Worm (Caenorhabditis elegans) whole organism, mixed stage, embryonic: ENCODE measurements around the gene str-150.
A peak's percentile ranks its signal among the peaks of the same experiment; 100 is the strongest.

Experiments used
- M03D4.4 ChIP-seq: sonication (generic microtip); optimal IDR thresholded peaks from 2 replicates; lab custom pipeline; 2017; ENCODE audit warnings: mild to moderate bottlenecking, missing genetic modification characterization, missing compliant biosample characterization
- bed-3 ChIP-seq: fragments of 200-800 bp; sonication (Bioruptor generic); optimal IDR thresholded peaks from 3 replicates; lab custom pipeline; 2018; ENCODE audit warnings: mild to moderate bottlenecking, missing genetic modification characterization, moderate library complexity, missing compliant biosample characterization
- blmp-1 ChIP-seq: fragments of 150-350 bp; optimal IDR thresholded peaks from 2 replicates; lab custom pipeline; 2014; ENCODE audit warnings: missing biosample characterization, missing genetic modification characterization
- ceh-39 ChIP-seq: fragments of 150-350 bp; optimal IDR thresholded peaks from 2 replicates; lab custom pipeline; 2014; ENCODE audit warnings: missing biosample characterization, missing genetic modification characterization
- ceh-43 ChIP-seq: fragments of 200-800 bp; sonication (Bioruptor generic); optimal IDR thresholded peaks from 2 replicates; lab custom pipeline; 2018; ENCODE audit warnings: mild to moderate bottlenecking, missing genetic modification characterization, moderate library complexity, missing compliant biosample characterization
- ceh-83 ChIP-seq: fragments of 200-800 bp; sonication (Bioruptor generic); optimal IDR thresholded peaks from 2 replicates; lab custom pipeline; 2018; ENCODE audit warnings: mild to moderate bottlenecking, missing genetic modification characterization, missing compliant biosample characterization
- ces-1 ChIP-seq: fragments of 150-350 bp; optimal IDR thresholded peaks from 2 replicates; lab custom pipeline; 2014; ENCODE audit warnings: missing biosample characterization, missing genetic modification reagents, missing genetic modification characterization
- cnd-1 ChIP-seq: fragments of 200-800 bp; sonication (Bioruptor generic); optimal IDR thresholded peaks from 2 replicates; lab custom pipeline; 2018; ENCODE audit warnings: mild to moderate bottlenecking, missing genetic modification characterization, missing compliant biosample characterization
- drap-1 ChIP-seq: fragments of 200-800 bp; sonication (Bioruptor generic); optimal IDR thresholded peaks from 3 replicates; lab custom pipeline; 2018; ENCODE audit warnings: mild to moderate bottlenecking, missing genetic modification characterization, missing compliant biosample characterization
- elt-1 ChIP-seq: sonication (generic microtip); optimal IDR thresholded peaks from 2 replicates; lab custom pipeline; 2017; ENCODE audit warnings: missing genetic modification characterization, mild to moderate bottlenecking, missing compliant biosample characterization, antibody characterized with exemption, moderate library complexity, borderline replicate concordance; ENCODE audit not compliant: insufficient read depth
- elt-3 ChIP-seq: fragments of 150-350 bp; optimal IDR thresholded peaks from 2 replicates; lab custom pipeline; 2014; ENCODE audit warnings: missing biosample characterization, missing genetic modification characterization
- flh-1 ChIP-seq: fragments of 200-800 bp; sonication (Bioruptor generic); optimal IDR thresholded peaks from 2 replicates; lab custom pipeline; 2018; ENCODE audit warnings: mild to moderate bottlenecking, missing genetic modification characterization, moderate library complexity, missing compliant biosample characterization
- ham-2 ChIP-seq: fragments of 200-800 bp; sonication (Bioruptor generic); optimal IDR thresholded peaks from 2 replicates; lab custom pipeline; 2018; ENCODE audit warnings: mild to moderate bottlenecking, missing genetic modification characterization, missing compliant biosample characterization
- hlh-1 ChIP-seq: fragments of 150-350 bp; optimal IDR thresholded peaks from 2 replicates; lab custom pipeline; 2014; ENCODE audit warnings: missing biosample characterization, missing genetic modification reagents, missing genetic modification characterization
- lin-13 ChIP-seq: fragments of 150-350 bp; optimal IDR thresholded peaks from 2 replicates; lab custom pipeline; 2014; ENCODE audit warnings: missing biosample characterization, missing genetic modification characterization
- lin-32 ChIP-seq: fragments of 200-800 bp; sonication (Bioruptor generic); optimal IDR thresholded peaks from 2 replicates; lab custom pipeline; 2018; ENCODE audit warnings: mild to moderate bottlenecking, missing genetic modification characterization, missing compliant biosample characterization
- lsy-2 ChIP-seq: fragments of 150-350 bp; optimal IDR thresholded peaks from 2 replicates; lab custom pipeline; 2014; ENCODE audit warnings: missing biosample characterization, missing genetic modification characterization
- mab-5 ChIP-seq: fragments of 150-350 bp; optimal IDR thresholded peaks from 2 replicates; lab custom pipeline; 2014; ENCODE audit warnings: missing biosample characterization, missing genetic modification characterization
- mep-1 ChIP-seq: fragments of 150-350 bp; optimal IDR thresholded peaks from 2 replicates; lab custom pipeline; 2017; ENCODE audit warnings: missing biosample characterization, missing genetic modification reagents, missing genetic modification characterization, inconsistent platforms
- mls-2 ChIP-seq: sonication (generic microtip); optimal IDR thresholded peaks from 2 replicates; lab custom pipeline; 2016; ENCODE audit warnings: mild to moderate bottlenecking, missing genetic modification characterization, moderate library complexity, missing compliant biosample characterization
- nhr-12 ChIP-seq: fragments of 150-350 bp; optimal IDR thresholded peaks from 2 replicates; lab custom pipeline; 2014; ENCODE audit warnings: missing biosample characterization, missing genetic modification characterization
- nhr-2 ChIP-seq: fragments of 150-350 bp; optimal IDR thresholded peaks from 2 replicates; lab custom pipeline; 2014; ENCODE audit warnings: missing biosample characterization, missing genetic modification characterization
- nhr-237 ChIP-seq: fragments of 150-350 bp; optimal IDR thresholded peaks from 2 replicates; lab custom pipeline; 2014; ENCODE audit warnings: missing biosample characterization, missing genetic modification characterization
- nhr-28 ChIP-seq: fragments of 150-350 bp; optimal IDR thresholded peaks from 2 replicates; lab custom pipeline; 2014; ENCODE audit warnings: missing biosample characterization, missing genetic modification characterization
- nhr-76 ChIP-seq: sonication (generic microtip); optimal IDR thresholded peaks from 2 replicates; lab custom pipeline; 2017; ENCODE audit warnings: missing biosample characterization, missing genetic modification characterization
- pha-4 ChIP-seq: fragments of 150-350 bp; optimal IDR thresholded peaks from 2 replicates; lab custom pipeline; 2018; ENCODE audit warnings: missing biosample characterization, missing genetic modification reagents, missing genetic modification characterization
- sem-2 ChIP-seq: fragments of 200-800 bp; sonication (Bioruptor generic); optimal IDR thresholded peaks from 2 replicates; lab custom pipeline; 2018; ENCODE audit warnings: mild to moderate bottlenecking, missing genetic modification characterization, missing compliant biosample characterization
- snpc-4 ChIP-seq: fragments of 150-350 bp; optimal IDR thresholded peaks from 2 replicates; lab custom pipeline; 2014; ENCODE audit warnings: missing biosample characterization, missing genetic modification characterization
- sptf-1 ChIP-seq: sonication (generic microtip); optimal IDR thresholded peaks from 2 replicates; lab custom pipeline; 2017; ENCODE audit warnings: mild to moderate bottlenecking, missing genetic modification characterization, moderate library complexity, missing compliant biosample characterization
- tbx-8 ChIP-seq: fragments of 200-800 bp; sonication (Bioruptor generic); optimal IDR thresholded peaks from 2 replicates; lab custom pipeline; 2018; ENCODE audit warnings: mild to moderate bottlenecking, missing genetic modification characterization, moderate library complexity, missing compliant biosample characterization
- unc-120 ChIP-seq: sonication (generic microtip); optimal IDR thresholded peaks from 2 replicates; lab custom pipeline; 2017; ENCODE audit warnings: missing genetic modification characterization, missing compliant biosample characterization; ENCODE audit not compliant: poor library complexity, severe bottlenecking
- unc-39 ChIP-seq: fragments of 150-350 bp; optimal IDR thresholded peaks from 2 replicates; lab custom pipeline; 2014; ENCODE audit warnings: missing biosample characterization, missing genetic modification characterization
- unc-62 ChIP-seq: fragments of 150-350 bp; optimal IDR thresholded peaks from 2 replicates; lab custom pipeline; 2014; ENCODE audit warnings: missing biosample characterization, missing genetic modification reagents, missing genetic modification characterization
- zip-8 ChIP-seq: fragments of 150-350 bp; optimal IDR thresholded peaks from 2 replicates; lab custom pipeline; 2014; ENCODE audit warnings: missing biosample characterization, missing genetic modification characterization
- ztf-11 ChIP-seq: fragments of 150-350 bp; optimal IDR thresholded peaks from 2 replicates; lab custom pipeline; 2014; ENCODE audit warnings: missing biosample characterization, missing genetic modification characterization

Gene str-150

DNA sequence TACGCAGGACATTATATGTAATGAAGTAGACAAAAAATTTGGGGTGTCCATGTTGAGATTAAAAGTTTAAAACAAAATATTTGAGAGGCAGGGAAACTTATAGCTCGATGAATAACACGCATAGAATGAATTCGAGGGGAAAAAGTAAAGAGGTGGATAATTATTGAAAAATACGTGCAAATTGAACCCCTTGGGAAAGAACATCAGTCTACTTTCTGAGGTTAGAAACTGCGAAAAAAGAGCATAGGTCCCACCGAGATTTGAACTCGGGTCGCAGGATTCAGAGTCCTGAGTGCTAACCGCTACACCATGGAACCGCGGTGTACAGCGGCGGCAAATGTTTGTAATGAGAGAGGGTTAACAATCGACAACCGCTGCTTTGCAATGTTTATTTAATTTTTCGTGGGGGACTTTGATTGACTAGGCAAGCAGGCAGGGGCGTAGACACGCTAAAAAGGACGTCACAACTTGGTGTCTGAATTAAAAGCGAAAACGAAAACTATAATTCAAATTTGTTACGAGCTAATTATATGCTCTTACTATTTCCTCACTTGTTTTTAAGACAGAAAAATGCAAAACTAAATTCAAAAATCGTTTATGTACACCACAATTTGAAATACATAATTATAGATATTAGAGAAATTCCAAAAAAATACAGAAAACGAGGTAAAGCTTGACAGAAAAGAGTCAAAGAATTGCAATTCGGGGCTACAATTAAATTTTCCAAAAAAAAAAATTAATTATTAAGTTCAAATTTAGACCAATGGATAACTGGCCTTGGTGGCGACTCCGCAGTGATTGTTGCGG, 9.1 kb downstream of the str-150 start, which contains the start of gene srh-269:
srh-269 (minus strand) TSS at position 51 of the 807 bp plus-strand sequence.
- TF ChIP-seq unc-39 (tag; lab: Kevin White, UChicago) (no peak), lsy-2 (tag; lab: Kevin White, UChicago) (no peak), unc-120 (tag; lab: Kevin White, UChicago) (peak; percentile 71), sem-2 (peak; percentile 57), snpc-4 (tag; lab: Kevin White, UChicago) (no peak), mep-1 (no peak), hlh-1 (tag; lab: Kevin White, UChicago) (no peak), bed-3 (GFP tag; lab: Kevin White, UChicago) (peak; percentile 52), mab-5 (tag; lab: Kevin White, UChicago) (no peak), M03D4.4 (peak; percentile 74), tbx-8 (no peak), elt-3 (tag; lab: Kevin White, UChicago) (no peak), ces-1 (GFP tag; lab: Kevin White, UChicago) (no peak), elt-1 (no peak), nhr-28 (tag; lab: Kevin White, UChicago) (no peak), drap-1 (GFP tag; lab: Kevin White, UChicago) (peak; percentile 79), nhr-76 (tag; lab: Kevin White, UChicago) (no peak), nhr-237 (tag; lab: Kevin White, UChicago) (no peak), flh-1 (peak; percentile 49), sptf-1 (tag; lab: Kevin White, UChicago) (peak; percentile 81), ztf-11 (tag; lab: Kevin White, UChicago) (peak; percentile 37), nhr-12 (tag; lab: Kevin White, UChicago) (no peak), mls-2 (tag; lab: Kevin White, UChicago) (peak; percentile 71), lin-13 (tag; lab: Kevin White, UChicago) (no peak), pha-4 (tag; lab: Kevin White, UChicago) (no peak), nhr-2 (tag; lab: Kevin White, UChicago) (no peak), cnd-1 (peak; percentile 75), ham-2 (GFP tag; lab: Kevin White, UChicago) (peak; percentile 54), unc-62 (GFP tag; lab: Kevin White, UChicago) (no peak), blmp-1 (tag; lab: Kevin White, UChicago) (no peak), ceh-39 (tag; lab: Kevin White, UChicago) (no peak), lin-32 (GFP tag; lab: Kevin White, UChicago) (peak; percentile 58), zip-8 (no peak), ceh-83 (GFP tag; lab: Kevin White, UChicago) (peak; percentile 73), ceh-43 (GFP tag; lab: Kevin White, UChicago) (peak; percentile 59)

- no peak for TF ChIP-seq ceh-43 (GFP tag; lab: Kevin White, UChicago)
- no peak for TF ChIP-seq pha-4 (tag; lab: Kevin White, UChicago)
- no peak for TF ChIP-seq nhr-12 (tag; lab: Kevin White, UChicago)
- no peak for TF ChIP-seq drap-1 (GFP tag; lab: Kevin White, UChicago)
- no peak for TF ChIP-seq nhr-28 (tag; lab: Kevin White, UChicago)
- no peak for TF ChIP-seq lin-32 (GFP tag; lab: Kevin White, UChicago)
Observed at ce11 chrV:16592947-16593791, 10.1 kb downstream of the str-150 start.

- TF ChIP-seq pha-4 (tag; lab: Kevin White, UChicago) (no peak), elt-3 (tag; lab: Kevin White, UChicago) (no peak), ceh-43 (GFP tag; lab: Kevin White, UChicago) (no peak), ceh-39 (tag; lab: Kevin White, UChicago) (no peak), tbx-8 (no peak), nhr-28 (tag; lab: Kevin White, UChicago) (no peak), ham-2 (GFP tag; lab: Kevin White, UChicago) (no peak), ceh-83 (GFP tag; lab: Kevin White, UChicago) (no peak), unc-120 (tag; lab: Kevin White, UChicago) (no peak), lin-13 (tag; lab: Kevin White, UChicago) (no peak), mls-2 (tag; lab: Kevin White, UChicago) (no peak), sptf-1 (tag; lab: Kevin White, UChicago) (no peak), nhr-76 (tag; lab: Kevin White, UChicago) (no peak), bed-3 (GFP tag; lab: Kevin White, UChicago) (no peak), sem-2 (no peak)
Observed at ce11 chrV:16593792-16594059, 10.7 kb downstream of the str-150 start.
